Worm (Caenorhabditis elegans) whole organism, mixed stage, embryonic: Measurements from ENCODE around the gene F41H10.4.

ENCODE experiments used
- ces-1 ChIP-seq: fragments of 150-350 bp; optimal IDR thresholded peaks from 2 replicates; lab custom pipeline; 2014; ENCODE audit warnings: missing biosample characterization, missing genetic modification reagents, missing genetic modification characterization
- pha-4 ChIP-seq: fragments of 150-350 bp; optimal IDR thresholded peaks from 2 replicates; lab custom pipeline; 2018; ENCODE audit warnings: missing biosample characterization, missing genetic modification reagents, missing genetic modification characterization
- unc-39 ChIP-seq: fragments of 150-350 bp; optimal IDR thresholded peaks from 2 replicates; lab custom pipeline; 2014; ENCODE audit warnings: missing biosample characterization, missing genetic modification characterization
- unc-62 ChIP-seq: fragments of 150-350 bp; optimal IDR thresholded peaks from 2 replicates; lab custom pipeline; 2014; ENCODE audit warnings: missing biosample characterization, missing genetic modification reagents, missing genetic modification characterization
- ztf-11 ChIP-seq: fragments of 150-350 bp; optimal IDR thresholded peaks from 2 replicates; lab custom pipeline; 2014; ENCODE audit warnings: missing biosample characterization, missing genetic modification characterization

- TF ChIP-seq unc-39 (tag; lab: Kevin White, UChicago) (no peak), ces-1 (GFP tag; lab: Kevin White, UChicago) (no peak), ztf-11 (tag; lab: Kevin White, UChicago) (no peak), unc-62 (GFP tag; lab: Kevin White, UChicago) (no peak), pha-4 (tag; lab: Kevin White, UChicago) (no peak)
These were observed 38.2 kb upstream of the F41H10.4 start, which contains the start of gene Y4C6B.4 for ce11 chrIV:5326144-5326543.
